Fruit fly (Drosophila melanogaster): ENCODE results near the gene Kdm5.
A peak's percentile ranks its signal among the peaks of the same experiment; 100 is the strongest.

Kdm5 gene

dm6 chr2L:5999247-5999646, at the start of gene Kdm5:
Gene Kdm5, minus strand, starts transcription at chr2L:5999501.
- peak; percentile 69 for TF ChIP-seq noc (tag; optimal IDR thresholded peaks at IDR 0.05)

dm6 chr2L:6048542-6048941, 49.2 kb upstream of the Kdm5 start, which contains the start of the genes CG34179 and slmo:
Gene CG34179, minus strand, starts transcription at chr2L:6048706.
Gene slmo, minus strand, starts transcription at chr2L:6048706.
- no peak for TF ChIP-seq noc (tag; optimal IDR thresholded peaks at IDR 0.05)

dm6 chr2L:6047528-6048160, 48.3 kb upstream of the Kdm5 start, which contains the start of gene IPIP:
Gene IPIP, plus strand, starts transcription at chr2L:6048002.
- no peak for TF ChIP-seq noc (tag; optimal IDR thresholded peaks at IDR 0.05)

dm6 chr2L:6046865-6047264, 47.6 kb upstream of the Kdm5 start:
- no peak for TF ChIP-seq noc (tag; optimal IDR thresholded peaks at IDR 0.05)

- TF ChIP-seq noc (tag; optimal IDR thresholded peaks at IDR 0.05), result peak; percentile 80
These were observed 46.8 kb upstream of the Kdm5 start, which contains the start of gene Pfas for dm6 chr2L:6045972-6046718. Gene Pfas, minus strand, starts transcription at chr2L:6046050.

dm6 chr2L:6045484-6045883, 46.2 kb upstream of the Kdm5 start:
- TF ChIP-seq noc (tag; optimal IDR thresholded peaks at IDR 0.05), result no peak

dm6 chr2L:6037830-6038229, 38.5 kb upstream of the Kdm5 start, which contains the start of the genes CG9117 and CG31643:
Gene CG9117, minus strand, starts transcription at chr2L:6037902.
Gene CG31643, plus strand, starts transcription at chr2L:6038117.
- TF ChIP-seq noc (tag; optimal IDR thresholded peaks at IDR 0.05), result peak; percentile 76

- TF ChIP-seq noc (tag; optimal IDR thresholded peaks at IDR 0.05), result no peak
These were observed 37.4 kb upstream of the Kdm5 start, which contains the start of gene mtm for dm6 chr2L:6036710-6037109. Gene mtm, minus strand, starts transcription at chr2L:6037015.

- TF ChIP-seq noc (tag; optimal IDR thresholded peaks at IDR 0.05), result no peak
These were observed 35.9 kb upstream of the Kdm5 start for dm6 chr2L:6035155-6035554.

dm6 chr2L:6034344-6034743, 35.0 kb upstream of the Kdm5 start, which contains the start of gene CG9109:
Gene CG9109, minus strand, starts transcription at chr2L:6034423.
- no peak for TF ChIP-seq noc (tag; optimal IDR thresholded peaks at IDR 0.05)

dm6 chr2L:6031838-6032237, 32.5 kb upstream of the Kdm5 start:
- no peak for TF ChIP-seq noc (tag; optimal IDR thresholded peaks at IDR 0.05)

dm6 chr2L:6028712-6029111, 29.4 kb upstream of the Kdm5 start:
- no peak for TF ChIP-seq noc (tag; optimal IDR thresholded peaks at IDR 0.05)

dm6 chr2L:6024345-6024907, 25.1 kb upstream of the Kdm5 start, which contains the start of gene CG9107:
Gene CG9107, minus strand, starts transcription at chr2L:6024539.
- no peak for TF ChIP-seq noc (tag; optimal IDR thresholded peaks at IDR 0.05)

- no peak for TF ChIP-seq noc (tag; optimal IDR thresholded peaks at IDR 0.05)
These were observed 23.5 kb upstream of the Kdm5 start for dm6 chr2L:6022793-6023192.

- no peak for TF ChIP-seq noc (tag; optimal IDR thresholded peaks at IDR 0.05)
These were observed 21.2 kb upstream of the Kdm5 start, which contains the start of gene CG13996 for dm6 chr2L:6020535-6020934. Gene CG13996, plus strand, starts transcription at chr2L:6020835.

All from whole organism, larva.